Worm (Caenorhabditis elegans): ENCODE results near the gene maph-9.

DNA sequence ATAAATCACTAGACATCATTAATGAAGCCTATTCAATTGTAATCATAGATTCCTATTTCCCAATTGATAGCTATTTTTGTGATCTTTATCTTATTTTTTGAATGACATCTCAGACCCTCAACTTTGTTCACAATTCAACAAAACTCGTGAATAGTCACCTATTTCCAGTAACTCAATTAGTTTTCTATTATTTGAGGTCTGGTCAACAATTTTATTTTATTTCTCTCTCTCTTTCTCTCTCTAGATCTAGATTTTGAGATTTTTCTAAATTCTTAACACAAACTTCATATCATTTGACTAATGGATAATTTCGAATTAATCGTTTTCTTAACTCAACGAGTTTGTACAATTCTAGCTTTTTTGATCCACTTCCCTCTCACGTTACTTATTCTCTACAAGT lies 17.1 kb downstream of the maph-9 start, which contains the start of gene str-1:
- TF ChIP-seq dve-1 (tag; optimal IDR thresholded peaks at IDR 0.05; ENCODE audit: insufficient read depth) (no peak), unc-62 (GFP tag; optimal IDR thresholded peaks at IDR 0.05 in 1 of 2) (no peak), unc-62 (tag; optimal IDR thresholded peaks at IDR 0.05) (no peak), aly-2 (tag; optimal IDR thresholded peaks at IDR 0.05) (no peak), dpl-1 (GFP tag; optimal IDR thresholded peaks at IDR 0.05) (no peak), gei-8 (GFP tag; optimal IDR thresholded peaks at IDR 0.05) (no peak), unc-130 (GFP tag; optimal IDR thresholded peaks at IDR 0.05) (no peak)
